Worm (Caenorhabditis elegans): Measurements from ENCODE around the gene cdr-2.

ce11 chrV:12400677-12401236 is 14.8 kb downstream of the cdr-2 start, which contains the start of the genes K01D12.20 and miga-1:
- TF ChIP-seq pes-1 (GFP tag; IDR thresholded peaks at IDR 0.05) (no peak), ama-1 (optimal IDR thresholded peaks at IDR 0.05) (no peak), flt-1 (GFP tag; IDR thresholded peaks at IDR 0.05) (no peak), tbx-11 (GFP tag; IDR thresholded peaks at IDR 0.05) (no peak), F13C5.2 (tag; optimal IDR thresholded peaks at IDR 0.05) (no peak), hmbx-1 (tag; optimal IDR thresholded peaks at IDR 0.05) (no peak)

All from whole organism, early embryonic.